Worm (Caenorhabditis elegans): ENCODE data around the gene R09A8.2.

ce11 chrX:12579774-12580173 lies 39.5 kb upstream of the R09A8.2 start, which contains the start of gene T24D5.3:
- TF ChIP-seq flt-1 (GFP tag; IDR thresholded peaks at IDR 0.05) (no peak), pes-1 (GFP tag; IDR thresholded peaks at IDR 0.05) (no peak)

Data from whole organism, early embryonic.